Fruit fly (Drosophila melanogaster) whole organism, wandering third instar larva: ENCODE measurements around the gene CG5618.

Source experiments
- Abd-B ChIP-seq: fragments of >200 bp; optimal IDR thresholded peaks from 2 replicates; lab custom pipeline; 2017; ENCODE audit warnings: missing biosample characterization, missing genetic modification characterization
- CG9705 ChIP-seq: fragments of 200-800 bp; sonication (Bioruptor generic); optimal IDR thresholded peaks from 2 replicates; lab custom pipeline; 2018; ENCODE audit warnings: missing biosample characterization, mild to moderate bottlenecking, missing genetic modification characterization
- CrebA ChIP-seq: fragments of 200-800 bp; sonication (Bioruptor generic); optimal IDR thresholded peaks from 2 replicates; lab custom pipeline; 2016; ENCODE audit warnings: missing biosample characterization, mild to moderate bottlenecking, missing genetic modification characterization, borderline replicate concordance
- Dfd ChIP-seq: fragments of >200 bp; optimal IDR thresholded peaks from 2 replicates; lab custom pipeline; 2017; ENCODE audit warnings: missing biosample characterization, missing genetic modification characterization
- Dif ChIP-seq: fragments of 200-275, 200-300 bp; sonication (Bioruptor generic); optimal IDR thresholded peaks from 2 replicates; lab custom pipeline; 2018; ENCODE audit warnings: missing biosample characterization, missing genetic modification characterization; ENCODE audit not compliant: partially characterized antibody
- GATAd ChIP-seq: sonication (Bioruptor generic); optimal IDR thresholded peaks from 2 replicates; lab custom pipeline; 2016; ENCODE audit warnings: missing biosample characterization, missing genetic modification characterization
- HLH106 ChIP-seq: fragments of 200-800 bp; optimal IDR thresholded peaks from 3 replicates; lab custom pipeline; 2019; ENCODE audit warnings: missing biosample characterization, mild to moderate bottlenecking, missing genetic modification characterization, moderate library complexity
- Hnf4 ChIP-seq: fragments of 200-800 bp; sonication (Bioruptor generic); optimal IDR thresholded peaks from 2 replicates; lab custom pipeline; 2016; ENCODE audit warnings: missing biosample characterization, mild to moderate bottlenecking, missing genetic modification characterization
- Hr78 ChIP-seq: fragments of >200 bp; optimal IDR thresholded peaks from 2 replicates; lab custom pipeline; 2017; ENCODE audit warnings: missing biosample characterization, missing genetic modification characterization
- Hr83 ChIP-seq: fragments of 200-300 bp; sonication (Bioruptor generic); optimal IDR thresholded peaks from 2 replicates; lab custom pipeline; 2016; ENCODE audit warnings: missing biosample characterization, mild to moderate bottlenecking, missing genetic modification characterization, moderate library complexity; ENCODE audit not compliant: poor library complexity, severe bottlenecking
- Jra ChIP-seq: sonication (Bioruptor generic); optimal IDR thresholded peaks from 2 replicates; lab custom pipeline; 2016; ENCODE audit warnings: missing biosample characterization, missing genetic modification characterization
- Mio ChIP-seq: sonication (Bioruptor generic); optimal IDR thresholded peaks from 2 replicates; lab custom pipeline; 2016; ENCODE audit warnings: missing biosample characterization, missing genetic modification characterization
- Myc ChIP-seq: fragments of >200 bp; optimal IDR thresholded peaks from 2 replicates; lab custom pipeline; 2017
- N ChIP-seq: fragments of >200 bp; optimal IDR thresholded peaks from 2 replicates; lab custom pipeline; 2018; ENCODE audit warnings: missing biosample characterization, missing external identifiers, missing genetic modification characterization
- OdsH ChIP-seq: fragments of 200-800 bp; sonication (Bioruptor generic); optimal IDR thresholded peaks from 2 replicates; lab custom pipeline; 2016; ENCODE audit warnings: missing biosample characterization, mild to moderate bottlenecking, missing genetic modification characterization
- Rel ChIP-seq, 2 experiments: fragments of 200-800 bp; sonication (Bioruptor generic) in 1 of 2; optimal IDR thresholded peaks; 2 replicates in 1 of 2; 3 replicates in 1 of 2; lab custom pipeline; 2016 to 2019; ENCODE audit warnings: mild to moderate bottlenecking in 2 of 2, missing biosample characterization in 2 of 2, missing genetic modification characterization in 2 of 2, moderate library complexity in 1 of 2
- Sp1 ChIP-seq: fragments of 200-800 bp; sonication (Bioruptor generic); optimal IDR thresholded peaks from 3 replicates; lab custom pipeline; 2019; ENCODE audit warnings: missing biosample characterization, mild to moderate bottlenecking, missing genetic modification characterization, moderate library complexity
- Vsx2 ChIP-seq: fragments of 200-300, 225-300 bp; sonication (Bioruptor generic); optimal IDR thresholded peaks from 2 replicates; lab custom pipeline; 2018; ENCODE audit warnings: missing biosample characterization, missing genetic modification characterization; ENCODE audit not compliant: partially characterized antibody
- br ChIP-seq: fragments of 200-800 bp; sonication (Bioruptor generic); optimal IDR thresholded peaks from 2 replicates; lab custom pipeline; 2016; ENCODE audit warnings: missing biosample characterization, missing genetic modification characterization
- brk ChIP-seq: fragments of 200-800 bp; sonication (Bioruptor generic); optimal IDR thresholded peaks from 2 replicates; lab custom pipeline; 2016; ENCODE audit warnings: missing biosample characterization, mild to moderate bottlenecking, missing genetic modification characterization
- dl ChIP-seq, 2 experiments: fragments of 175-275, 200-275 bp in 1 of 2; fragments of 200-275 bp in 1 of 2; sonication (Bioruptor generic); optimal IDR thresholded peaks; lab custom pipeline; 2018; ENCODE audit warnings: mild to moderate bottlenecking in 2 of 2, missing biosample characterization in 2 of 2, missing genetic modification characterization in 2 of 2, moderate library complexity in 2 of 2; ENCODE audit not compliant: partially characterized antibody in 2 of 2, insufficient read depth in 1 of 2
- dmrt93B ChIP-seq: fragments of 200-800 bp; sonication (Bioruptor generic); optimal IDR thresholded peaks from 2 replicates; lab custom pipeline; 2018; ENCODE audit warnings: missing biosample characterization, mild to moderate bottlenecking, missing genetic modification characterization
- dsf ChIP-seq: sonication (Bioruptor generic); optimal IDR thresholded peaks from 2 replicates; lab custom pipeline; 2016; ENCODE audit warnings: missing biosample characterization, missing genetic modification characterization, borderline replicate concordance
- ey ChIP-seq: fragments of 200-800 bp; sonication (Bioruptor generic); optimal IDR thresholded peaks from 2 replicates; lab custom pipeline; 2016; ENCODE audit warnings: missing biosample characterization, missing genetic modification characterization
- foxo ChIP-seq, 2 experiments: fragments of 200-800 bp; sonication (Bioruptor generic); optimal IDR thresholded peaks; 2 replicates in 1 of 2; 3 replicates in 1 of 2; lab custom pipeline; 2016 to 2017; ENCODE audit warnings: missing biosample characterization in 2 of 2, missing genetic modification characterization in 2 of 2
- fru ChIP-seq: fragments of 200-800 bp; sonication (Bioruptor generic); optimal IDR thresholded peaks from 3 replicates; lab custom pipeline; 2016; ENCODE audit warnings: missing biosample characterization, mild to moderate bottlenecking, missing genetic modification characterization
- h ChIP-seq: fragments of 200-800 bp; sonication (Bioruptor generic); optimal IDR thresholded peaks from 3 replicates; lab custom pipeline; 2016; ENCODE audit warnings: missing biosample characterization, mild to moderate bottlenecking, missing genetic modification characterization
- jim ChIP-seq: fragments of 175-275, 200-325 bp; sonication (Bioruptor generic); optimal IDR thresholded peaks from 2 replicates; lab custom pipeline; 2016; ENCODE audit warnings: missing biosample characterization, mild to moderate bottlenecking, missing genetic modification characterization
- lola ChIP-seq: fragments of >200 bp; optimal IDR thresholded peaks from 2 replicates; lab custom pipeline; 2017; ENCODE audit warnings: missing biosample characterization, missing genetic modification characterization
- pan ChIP-seq: fragments of >200 bp; optimal IDR thresholded peaks from 2 replicates; lab custom pipeline; 2017
- psq ChIP-seq: fragments of 200-800 bp; sonication (Bioruptor generic); optimal IDR thresholded peaks from 3 replicates; lab custom pipeline; 2017; ENCODE audit warnings: missing biosample characterization, mild to moderate bottlenecking, missing genetic modification characterization, moderate library complexity
- rgr ChIP-seq: fragments of 200-800 bp; sonication (Bioruptor generic); optimal IDR thresholded peaks from 3 replicates; lab custom pipeline; 2016; ENCODE audit warnings: missing biosample characterization, mild to moderate bottlenecking, missing genetic modification characterization
- sage ChIP-seq: fragments of 200-800 bp; sonication (Bioruptor generic); optimal IDR thresholded peaks from 2 replicates; lab custom pipeline; 2016; ENCODE audit warnings: missing biosample characterization, mild to moderate bottlenecking, missing genetic modification characterization
- sv ChIP-seq: fragments of 200-800 bp; sonication (Bioruptor generic); optimal IDR thresholded peaks from 3 replicates; lab custom pipeline; 2016; ENCODE audit warnings: missing biosample characterization, missing genetic modification characterization
- tai ChIP-seq: sonication (Bioruptor generic); optimal IDR thresholded peaks from 2 replicates; lab custom pipeline; 2016; ENCODE audit warnings: missing biosample characterization, missing genetic modification characterization
- usp ChIP-seq: fragments of >200 bp; optimal IDR thresholded peaks from 2 replicates; lab custom pipeline; 2017; ENCODE audit warnings: missing biosample characterization, missing genetic modification characterization
- woc ChIP-seq: sonication (Bioruptor generic); optimal IDR thresholded peaks from 2 replicates; lab custom pipeline; 2016; ENCODE audit warnings: missing biosample characterization, mild to moderate bottlenecking, missing genetic modification characterization

CG5618 gene

dm6 chr3L:20396047-20396446 is 42.8 kb downstream of the CG5618 start:
- TF ChIP-seq sage (GFP tag; lab: Kevin White, UChicago) = no peak
- TF ChIP-seq Myc = no peak
- TF ChIP-seq brk = no peak
- TF ChIP-seq jim (GFP tag; lab: Kevin White, UChicago) = no peak
- TF ChIP-seq dsf (GFP tag; lab: Kevin White, UChicago) = no peak
- TF ChIP-seq sv (GFP tag; lab: Kevin White, UChicago) = no peak
- no peak for TF ChIP-seq foxo (GFP tag; optimal IDR thresholded peaks at IDR 0.05; lab: Kevin White, UChicago)
- no peak for TF ChIP-seq dmrt93B
- no peak for TF ChIP-seq Abd-B
- TF ChIP-seq br (GFP tag; lab: Kevin White, UChicago) = no peak
- no peak for TF ChIP-seq Dif

- TF ChIP-seq psq = no peak
- no peak for TF ChIP-seq dl (GFP tag; optimal IDR thresholded peaks at IDR 0.05; lab: Kevin White, UChicago; ENCODE audit: insufficient read depth in 1 of 2, partially characterized antibody in 2 of 2)
- no peak for TF ChIP-seq h
- TF ChIP-seq, all 38 proteins: peak for 0
Measured at dm6 chr3L:20397770-20398169, 44.5 kb downstream of the CG5618 start.

dm6 chr3L:20398243-20399222 is 45.3 kb downstream of the CG5618 start:
- peak; percentile 25 for TF ChIP-seq Hnf4
- peak; percentile 76 for TF ChIP-seq h
- no peak for TF ChIP-seq Myc
- peak; percentile 19 for TF ChIP-seq sage (GFP tag; lab: Kevin White, UChicago)
- TF ChIP-seq woc (GFP tag; lab: Kevin White, UChicago) = peak; percentile 55
- TF ChIP-seq dmrt93B = peak; percentile 21
- no peak for TF ChIP-seq lola
- TF ChIP-seq foxo (GFP tag; optimal IDR thresholded peaks at IDR 0.05; lab: Kevin White, UChicago) = peak in 1 of 2 experiments; percentile 79
- peak; percentile 59 for TF ChIP-seq psq
- TF ChIP-seq Sp1 (GFP tag; lab: Kevin White, UChicago) = peak; percentile 60
- TF ChIP-seq Dfd (GFP tag; lab: Kevin White, UChicago) = no peak
- peak; percentile 69 for TF ChIP-seq fru (GFP tag; lab: Kevin White, UChicago)
- TF ChIP-seq sv (GFP tag; lab: Kevin White, UChicago) = peak; percentile 82
- peak; percentile 64 for TF ChIP-seq brk
- peak; percentile 69 for TF ChIP-seq br (GFP tag; lab: Kevin White, UChicago)
- no peak for TF ChIP-seq CrebA
- TF ChIP-seq dsf (GFP tag; lab: Kevin White, UChicago) = no peak
- TF ChIP-seq ey (GFP tag; lab: Kevin White, UChicago) = peak; percentile 72
- no peak for TF ChIP-seq Vsx2 (GFP tag; lab: Kevin White, UChicago)
- TF ChIP-seq GATAd (GFP tag; lab: Kevin White, UChicago) = no peak
- TF ChIP-seq Jra (GFP tag; lab: Kevin White, UChicago) = peak; percentile 17
- peak; percentile 14 for TF ChIP-seq Dif
- no peak for TF ChIP-seq Rel (GFP tag; optimal IDR thresholded peaks at IDR 0.05; lab: Kevin White, UChicago)
- no peak for TF ChIP-seq Rel (tag; optimal IDR thresholded peaks at IDR 0.05; lab: Kevin White, UChicago)
- peak; percentile 59 for TF ChIP-seq HLH106 (tag; lab: Kevin White, UChicago)
- peak; percentile 66 for TF ChIP-seq OdsH (GFP tag; lab: Kevin White, UChicago)
- peak; percentile 75 for TF ChIP-seq rgr (GFP tag; lab: Kevin White, UChicago)
- TF ChIP-seq CG9705 = peak; percentile 6
- TF ChIP-seq, all 38 proteins: peak for 19

- TF ChIP-seq tai (GFP tag; lab: Kevin White, UChicago) = peak; percentile 79
- TF ChIP-seq Sp1 (GFP tag; lab: Kevin White, UChicago) = peak; percentile 93
- no peak for TF ChIP-seq Dif
- peak; percentile 80 for TF ChIP-seq br (GFP tag; lab: Kevin White, UChicago)
- no peak for TF ChIP-seq N (GFP tag; lab: Kevin White, UChicago)
- peak; percentile 83 for TF ChIP-seq sage (GFP tag; lab: Kevin White, UChicago)
- TF ChIP-seq Jra (GFP tag; lab: Kevin White, UChicago) = peak; percentile 71
- peak; percentile 87 for TF ChIP-seq sv (GFP tag; lab: Kevin White, UChicago)
- TF ChIP-seq pan (lab: Kevin White, UChicago) = no peak
- TF ChIP-seq usp (GFP tag; lab: Kevin White, UChicago) = no peak
- TF ChIP-seq Mio (GFP tag; lab: Kevin White, UChicago) = peak; percentile 82
- TF ChIP-seq rgr (GFP tag; lab: Kevin White, UChicago) = peak; percentile 90
- TF ChIP-seq fru (GFP tag; lab: Kevin White, UChicago) = peak; percentile 90
- peak; percentile 89 for TF ChIP-seq ey (GFP tag; lab: Kevin White, UChicago)
- no peak for TF ChIP-seq GATAd (GFP tag; lab: Kevin White, UChicago)
- peak; percentile 91 for TF ChIP-seq h
- TF ChIP-seq CrebA = no peak
- TF ChIP-seq Hr78 (GFP tag; lab: Kevin White, UChicago) = no peak
- no peak for TF ChIP-seq Dfd (GFP tag; lab: Kevin White, UChicago)
- TF ChIP-seq dl (GFP tag; optimal IDR thresholded peaks at IDR 0.05; lab: Kevin White, UChicago; ENCODE audit: insufficient read depth in 1 of 2, partially characterized antibody in 2 of 2) = no peak
- TF ChIP-seq dsf (GFP tag; lab: Kevin White, UChicago) = no peak
- TF ChIP-seq Abd-B = no peak
- peak; percentile 1 for TF ChIP-seq Rel (GFP tag; optimal IDR thresholded peaks at IDR 0.05; lab: Kevin White, UChicago)
- TF ChIP-seq Rel (tag; optimal IDR thresholded peaks at IDR 0.05; lab: Kevin White, UChicago) = peak; percentile 71
- TF ChIP-seq foxo (GFP tag; optimal IDR thresholded peaks at IDR 0.05; lab: Kevin White, UChicago) = peak; percentile 55 to 91
- TF ChIP-seq CG9705 = peak; percentile 85
- TF ChIP-seq Hr83 (GFP tag; lab: Kevin White, UChicago) = peak; percentile 70
- peak; percentile 83 for TF ChIP-seq brk
Measured at dm6 chr3L:20399550-20400109, 46.4 kb downstream of the CG5618 start.
